Fruit fly (Drosophila melanogaster): ENCODE measurements around the gene CG4151.
A peak's percentile ranks its signal among the peaks of the same experiment; 100 is the strongest.

CG4151 gene

dm6 chrX:5516783-5517571 is 15.7 kb downstream of the CG4151 start (continued):
- TF ChIP-seq CG2129 (GFP tag; IDR thresholded peaks at IDR 0.05; ENCODE audit: partially characterized antibody) (no peak), Hand (GFP tag; optimal IDR thresholded peaks at IDR 0.05) (no peak), CG3407 (GFP tag; optimal IDR thresholded peaks at IDR 0.05) (no peak), CG11398 (GFP tag; optimal IDR thresholded peaks at IDR 0.05) (no peak), HHEX (GFP tag; optimal IDR thresholded peaks at IDR 0.05) (peak; percentile 38), sim (GFP tag; IDR thresholded peaks at IDR 0.05) (no peak), shn (GFP tag; optimal IDR thresholded peaks at IDR 0.05) (no peak), CG17912 (GFP tag; optimal IDR thresholded peaks at IDR 0.05) (no peak), CG5953 (GFP tag; IDR thresholded peaks at IDR 0.05) (no peak), gsb (GFP tag; IDR thresholded peaks at IDR 0.05) (no peak), run (tag; optimal IDR thresholded peaks at IDR 0.05) (peak; percentile 7), CG14710 (tag; optimal IDR thresholded peaks at IDR 0.05) (peak; percentile 11), dpn (GFP tag; optimal IDR thresholded peaks at IDR 0.05) (peak in 1 of 2 experiments; percentile 44), dmrt11E (tag; optimal IDR thresholded peaks at IDR 0.05) (peak; percentile 17), z (GFP tag; IDR thresholded peaks at IDR 0.05) (peak; percentile 75), ac (GFP tag; optimal IDR thresholded peaks at IDR 0.05) (peak; percentile 20), B-H2 (GFP tag; optimal IDR thresholded peaks at IDR 0.05) (no peak), al (GFP tag; IDR thresholded peaks at IDR 0.05) (no peak), Med (GFP tag) (peak; percentile 7), ATbp (GFP tag; optimal IDR thresholded peaks at IDR 0.05) (no peak), Neu2 (GFP tag; optimal IDR thresholded peaks at IDR 0.05; ENCODE audit: borderline replicate concordance) (no peak), sd (tag; optimal IDR thresholded peaks at IDR 0.05) (peak; percentile 58), fu2 (GFP tag; optimal IDR thresholded peaks at IDR 0.05) (no peak), CG15601 (tag; optimal IDR thresholded peaks at IDR 0.05) (peak; percentile 3), Tbp (GFP tag; optimal IDR thresholded peaks at IDR 0.05) (no peak), ham (GFP tag; IDR thresholded peaks at IDR 0.05) (no peak), CG10959 (GFP tag; IDR thresholded peaks at IDR 0.05) (no peak), ewg (GFP tag; optimal IDR thresholded peaks at IDR 0.05) (no peak), CG17361 (GFP tag; IDR thresholded peaks at IDR 0.05) (peak; percentile 72), CG34422 (GFP tag; IDR thresholded peaks at IDR 0.05) (no peak), Mad (GFP tag; optimal IDR thresholded peaks at IDR 0.05) (no peak), CG11093 (GFP tag; IDR thresholded peaks at IDR 0.05) (no peak), CG7987 (GFP tag; optimal IDR thresholded peaks at IDR 0.05) (peak; percentile 23), onecut (GFP tag; IDR thresholded peaks at IDR 0.05) (0 out of 2 replicates have a peak, but pooled peaks have one; percentile 12), gcm (GFP tag; optimal IDR thresholded peaks at IDR 0.05) (peak; percentile 54), CG3838 (GFP tag; optimal IDR thresholded peaks at IDR 0.05) (no peak), stc (GFP tag; IDR thresholded peaks at IDR 0.05) (peak; percentile 37), CG1602 (GFP tag; optimal IDR thresholded peaks at IDR 0.05) (no peak), CG11723 (GFP tag; optimal IDR thresholded peaks at IDR 0.05) (no peak), Hey (tag; optimal IDR thresholded peaks at IDR 0.05) (no peak), Hr39 (optimal IDR thresholded peaks at IDR 0.05) (no peak), mirr (GFP tag; optimal IDR thresholded peaks at IDR 0.05) (peak; percentile 4), HLH54F (GFP tag; optimal IDR thresholded peaks at IDR 0.05) (no peak), tap (tag; optimal IDR thresholded peaks at IDR 0.05) (no peak), CG6654 (GFP tag; optimal IDR thresholded peaks at IDR 0.05) (no peak), Doc3 (GFP tag; IDR thresholded peaks at IDR 0.05; ENCODE audit: partially characterized antibody) (0 out of 3 replicates have a peak, but pooled peaks have one; percentile 24), CG18011 (GFP tag; optimal IDR thresholded peaks at IDR 0.05) (no peak), Bgb (GFP tag; IDR thresholded peaks at IDR 0.05; ENCODE audit: partially characterized antibody) (peak; percentile 38), disco-r (GFP tag; optimal IDR thresholded peaks at IDR 0.05) (no peak), CG2712 (tag; optimal IDR thresholded peaks at IDR 0.05) (peak; percentile 57)

All from whole organism, embryonic.